Worm (Caenorhabditis elegans) whole organism, L1 larva: ENCODE measurements around the gene nsy-4.

Source experiments
- C04F5.9 ChIP-seq: sonication (generic microtip); optimal IDR thresholded peaks from 2 replicates; lab custom pipeline; 2016; ENCODE audit warnings: missing genetic modification characterization, missing compliant biosample characterization
- C16A3.4 ChIP-seq: fragments of 150-350 bp; optimal IDR thresholded peaks from 2 replicates; lab custom pipeline; 2014; ENCODE audit warnings: missing biosample characterization, missing genetic modification characterization
- aly-2 ChIP-seq: fragments of 150-350 bp; optimal IDR thresholded peaks from 2 replicates; lab custom pipeline; 2014; ENCODE audit warnings: missing biosample characterization, missing genetic modification characterization
- ama-1 ChIP-seq: fragments of 150-350 bp; optimal IDR thresholded peaks from 2 replicates; lab custom pipeline; 2014
- blmp-1 ChIP-seq: fragments of 150-350 bp; optimal IDR thresholded peaks from 2 replicates; lab custom pipeline; 2014; ENCODE audit warnings: missing biosample characterization, missing genetic modification characterization
- ceh-88 ChIP-seq: fragments of 200-800 bp; sonication (Bioruptor generic); IDR thresholded peaks from 2 replicates; pipeline ENCODE4 v1.3.6; 2022; ENCODE audit warnings: missing genetic modification characterization, missing compliant biosample characterization
- ces-1 ChIP-seq: fragments of 150-350 bp; optimal IDR thresholded peaks from 2 replicates; lab custom pipeline; 2014; ENCODE audit warnings: missing biosample characterization, missing genetic modification reagents, missing genetic modification characterization
- efl-1 ChIP-seq, 4 experiments: fragments of 150-350 bp; optimal IDR thresholded peaks in 3 of 4; peaks in 1 of 4; 1 replicate in 1 of 4; 2 replicates in 3 of 4; lab custom pipeline; 2014; ENCODE audit warnings: missing biosample characterization in 2 of 4, missing genetic modification characterization in 2 of 4, missing genetic modification reagents in 2 of 4
- efl-3 ChIP-seq: fragments of 200-800 bp; sonication (Bioruptor generic); optimal IDR thresholded peaks from 2 replicates; lab custom pipeline; 2018; ENCODE audit warnings: mild to moderate bottlenecking, missing genetic modification characterization, missing compliant biosample characterization
- egl-13 ChIP-seq: sonication (generic microtip); optimal IDR thresholded peaks from 2 replicates; lab custom pipeline; 2016; ENCODE audit warnings: missing genotype, missing genetic modification reagents, missing genetic modification characterization, missing compliant biosample characterization
- egl-27 ChIP-seq, 2 experiments: fragments of 150-350 bp in 1 of 2; sonication (generic microtip); optimal IDR thresholded peaks; 3 replicates each; lab custom pipeline; 2017 to 2018; ENCODE audit warnings: missing biosample characterization in 2 of 2, missing genetic modification characterization in 2 of 2, missing genetic modification reagents in 2 of 2
- elt-3 ChIP-seq, 6 experiments: fragments of 150-350 bp in 1 of 6; sonication (generic microtip); optimal IDR thresholded peaks; 2 replicates each; lab custom pipeline; 2017 to 2018; ENCODE audit warnings: missing biosample characterization in 6 of 6, missing genetic modification characterization in 6 of 6, inconsistent platforms in 1 of 6
- ets-5 ChIP-seq: fragments of 200-800 bp; sonication (Bioruptor generic); IDR thresholded peaks from 2 replicates; pipeline ENCODE4 v1.3.6; 2022; ENCODE audit warnings: missing genetic modification characterization, missing compliant biosample characterization
- fkh-8 ChIP-seq: sonication (generic microtip); optimal IDR thresholded peaks from 2 replicates; lab custom pipeline; 2016; ENCODE audit warnings: mild to moderate bottlenecking, missing genetic modification characterization, missing compliant biosample characterization
- irx-1 ChIP-seq: sonication (generic microtip); optimal IDR thresholded peaks from 2 replicates; lab custom pipeline; 2016; ENCODE audit warnings: missing genetic modification characterization, missing compliant biosample characterization
- lin-13 ChIP-seq: fragments of 150-350 bp; optimal IDR thresholded peaks from 2 replicates; lab custom pipeline; 2014; ENCODE audit warnings: missing biosample characterization, missing genetic modification reagents, missing genetic modification characterization
- lin-15B ChIP-seq: fragments of 150-350 bp; sonication (generic microtip); optimal IDR thresholded peaks from 3 replicates; lab custom pipeline; 2014; ENCODE audit warnings: missing biosample characterization, missing genetic modification characterization
- mab-9 ChIP-seq: fragments of 200-800 bp; sonication (Bioruptor generic); IDR thresholded peaks from 2 replicates; pipeline ENCODE4 v1.3.6; 2022; ENCODE audit warnings: missing genetic modification reagents, missing genetic modification characterization, missing compliant biosample characterization
- mep-1 ChIP-seq: fragments of 150-350 bp; optimal IDR thresholded peaks from 2 replicates; lab custom pipeline; 2014; ENCODE audit warnings: missing biosample characterization, missing genetic modification characterization
- nhr-12 ChIP-seq: sonication (generic microtip); optimal IDR thresholded peaks from 2 replicates; lab custom pipeline; 2017; ENCODE audit warnings: missing biosample characterization, missing genetic modification characterization
- nhr-71 ChIP-seq: sonication (generic microtip); optimal IDR thresholded peaks from 2 replicates; lab custom pipeline; 2016; ENCODE audit warnings: mild to moderate bottlenecking, missing genetic modification characterization, moderate library complexity, missing compliant biosample characterization
- nhr-85 ChIP-seq: sonication (generic microtip); peaks from one replicate; lab custom pipeline; 2016; ENCODE audit warnings: missing genetic modification characterization, inconsistent platforms, missing compliant biosample characterization
- nhr-90 ChIP-seq: sonication (generic microtip); optimal IDR thresholded peaks from 2 replicates; lab custom pipeline; 2016; ENCODE audit warnings: mild to moderate bottlenecking, missing genetic modification characterization, missing compliant biosample characterization; ENCODE audit not compliant: poor library complexity
- pag-3 ChIP-seq: sonication (generic microtip); optimal IDR thresholded peaks from 2 replicates; lab custom pipeline; 2017; ENCODE audit warnings: missing genetic modification characterization, mild to moderate bottlenecking, missing compliant biosample characterization, antibody characterized with exemption, borderline replicate concordance; ENCODE audit not compliant: insufficient read depth
- rnt-1 ChIP-seq: sonication (generic microtip); optimal IDR thresholded peaks from 2 replicates; lab custom pipeline; 2016; ENCODE audit warnings: mild to moderate bottlenecking, missing genetic modification characterization, moderate library complexity, missing compliant biosample characterization
- sptf-1 ChIP-seq: fragments of 150-350 bp; optimal IDR thresholded peaks from 2 replicates; lab custom pipeline; 2014; ENCODE audit warnings: missing biosample characterization, missing genetic modification characterization
- tbx-2 ChIP-seq: sonication (generic microtip); optimal IDR thresholded peaks from 2 replicates; lab custom pipeline; 2016; ENCODE audit warnings: missing genetic modification characterization, missing compliant biosample characterization
- unc-30 ChIP-seq: sonication (generic microtip); optimal IDR thresholded peaks from 2 replicates; lab custom pipeline; 2017; ENCODE audit warnings: missing biosample characterization, missing genetic modification characterization
- zag-1 ChIP-seq: fragments of 150-350 bp; optimal IDR thresholded peaks from 2 replicates; lab custom pipeline; 2014; ENCODE audit warnings: missing biosample characterization, missing genetic modification characterization
- zip-4 ChIP-seq: fragments of 200-800 bp; sonication (Bioruptor generic); optimal IDR thresholded peaks from 2 replicates; lab custom pipeline; 2018; ENCODE audit warnings: mild to moderate bottlenecking, missing genetic modification characterization, moderate library complexity, missing compliant biosample characterization
- ztf-4 ChIP-seq: fragments of 150-350 bp; optimal IDR thresholded peaks from 2 replicates; lab custom pipeline; 2014; ENCODE audit warnings: missing biosample characterization, missing genetic modification characterization

nsy-4 gene

DNA sequence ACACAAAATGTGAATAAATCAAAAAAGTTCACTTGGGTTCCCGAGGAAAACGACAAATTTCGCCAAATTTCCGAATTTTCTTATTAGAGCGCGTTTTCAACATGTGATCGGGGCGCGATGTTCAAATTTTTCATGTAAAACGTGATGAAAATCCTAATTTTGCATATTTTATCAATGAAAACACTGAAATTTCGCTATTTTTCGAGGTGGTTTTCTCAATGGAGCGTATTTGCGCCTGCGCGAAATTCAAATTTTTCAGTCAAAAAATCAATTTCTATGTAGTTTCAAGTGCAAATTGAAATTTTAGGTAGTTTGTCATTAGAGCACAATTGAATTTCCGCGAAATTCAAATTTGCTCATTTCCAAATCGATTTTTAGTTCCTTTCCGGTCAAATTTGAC, 15.7 kb upstream of the nsy-4 start:
- no peak for TF ChIP-seq C16A3.4 (tag; lab: Kevin White, UChicago)
- peak; percentile 32 for TF ChIP-seq ztf-4
- TF ChIP-seq efl-1 (optimal IDR thresholded peaks at IDR 0.05; lab: Kevin White, UChicago) = no peak
- peak in 1 of 2 experiments; percentile 87 for TF ChIP-seq efl-1 (GFP tag; optimal IDR thresholded peaks at IDR 0.05 in 1 of 2; lab: Kevin White, UChicago)

DNA sequence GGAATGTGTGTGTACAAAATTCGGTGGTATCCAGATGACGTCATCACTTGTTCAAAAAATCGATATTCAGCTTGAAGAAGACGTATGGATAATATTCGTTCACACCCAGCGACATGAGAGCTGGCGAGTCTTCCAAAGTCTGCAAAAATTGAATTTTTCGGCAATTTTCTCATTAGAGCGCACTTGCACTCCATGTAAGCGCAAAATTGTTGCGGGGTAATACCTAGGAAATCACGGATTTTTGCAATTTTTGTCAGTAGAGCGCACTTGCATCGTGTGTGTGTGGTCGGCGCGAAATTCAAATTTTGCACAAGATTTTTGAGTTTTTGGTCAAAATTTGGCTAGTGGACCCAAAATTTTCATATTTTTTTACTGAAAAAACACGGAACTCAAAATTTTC, 14.9 kb upstream of the nsy-4 start:
- TF ChIP-seq efl-3 (GFP tag; lab: Kevin White, UChicago) (no peak), ceh-88 (GFP tag; lab: Robert Waterston, UW) (no peak), lin-15B (tag; lab: Kevin White, UChicago) (no peak), lin-13 (no peak), blmp-1 (no peak), nhr-12 (no peak), zip-4 (no peak), mab-9 (no peak), irx-1 (no peak), ama-1 (lab: Kevin White, UChicago) (no peak), pag-3 (tag; lab: Kevin White, UChicago) (no peak), elt-3 (tag; optimal IDR thresholded peaks at IDR 0.05; lab: Kevin White, UChicago) (no peak), ets-5 (GFP tag; lab: Robert Waterston, UW) (no peak)
- TF ChIP-seq, all 84 proteins: peak for 0

DNA sequence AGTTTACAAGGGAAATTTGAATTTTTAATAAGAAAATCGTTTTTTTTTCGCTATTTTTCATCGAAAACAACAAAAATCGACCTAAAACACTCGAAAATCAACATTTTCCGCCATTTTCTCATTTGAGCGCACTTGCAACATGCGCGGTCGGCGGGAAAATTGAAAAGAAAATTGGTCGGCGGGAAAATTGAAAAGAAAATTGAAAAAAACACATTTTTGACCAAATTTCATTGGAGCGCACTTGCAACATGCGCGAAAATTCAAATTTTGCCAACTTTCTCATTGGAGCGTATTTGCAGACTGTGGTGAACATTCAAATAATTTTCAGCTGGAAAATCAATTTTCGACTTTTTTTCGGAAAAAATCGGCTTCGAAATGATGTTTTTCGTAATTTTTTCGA, 11.5 kb upstream of the nsy-4 start:
- TF ChIP-seq mep-1 (no peak), fkh-8 (no peak), nhr-85 (no peak)

DNA sequence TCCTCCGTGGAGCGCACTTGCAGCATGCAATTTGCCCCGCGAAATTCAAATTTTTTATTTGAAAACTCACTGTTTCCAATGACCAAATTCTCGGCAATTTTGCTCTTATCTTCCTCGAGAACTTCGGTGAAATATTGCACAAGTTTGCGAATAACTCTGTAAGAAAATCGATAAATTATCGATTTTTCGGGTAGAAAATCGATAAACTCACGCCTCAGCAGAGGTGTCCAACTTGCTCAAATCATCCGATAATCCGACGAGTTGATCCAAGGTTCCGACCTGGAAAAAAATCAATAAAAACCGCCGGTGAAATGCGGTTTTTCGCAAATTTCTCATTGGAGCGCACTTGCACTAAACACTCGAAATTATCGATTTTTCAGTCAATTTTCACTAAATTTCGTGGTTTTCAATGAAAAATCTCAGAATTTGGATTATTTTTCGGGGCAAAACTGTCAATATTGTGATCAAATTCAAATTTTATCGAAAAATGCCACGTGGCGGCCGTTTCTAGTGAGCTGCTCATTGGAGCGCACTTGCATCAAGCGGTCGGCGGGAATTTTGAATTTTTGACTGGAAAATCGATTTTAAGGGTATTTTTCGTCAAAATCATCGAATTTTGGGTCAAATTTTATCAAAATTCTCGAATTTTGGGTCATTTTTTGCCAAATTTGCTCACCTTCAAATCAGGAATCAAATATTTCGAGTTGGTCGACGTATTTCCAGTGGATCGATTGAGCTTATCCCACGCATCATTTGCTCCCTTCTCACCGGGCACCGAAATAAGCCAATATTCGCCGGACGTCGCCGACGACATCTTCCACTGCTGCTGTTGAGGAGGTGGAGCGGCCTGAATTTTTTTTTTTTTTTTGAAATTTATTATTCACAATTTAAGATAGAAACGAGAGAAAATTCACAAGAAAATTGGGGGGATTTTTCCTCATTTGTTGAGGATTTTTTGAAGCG, 9.1 kb upstream of the nsy-4 start, which contains the start of gene vha-11:
Gene vha-11 (minus strand): TSS at position 847 of the 963 bp plus-strand sequence.
- TF ChIP-seq nhr-85 (peak; percentile 11), nhr-71 (tag; lab: Kevin White, UChicago) (peak; percentile 23), egl-27 (tag; optimal IDR thresholded peaks at IDR 0.05; lab: Kevin White, UChicago) (no peak), zag-1 (no peak), ama-1 (lab: Kevin White, UChicago) (peak; percentile 13), egl-13 (tag; lab: Kevin White, UChicago) (no peak), rnt-1 (no peak), nhr-90 (tag; lab: Kevin White, UChicago) (peak; percentile 6), sptf-1 (tag; lab: Kevin White, UChicago) (no peak), ets-5 (GFP tag; lab: Robert Waterston, UW) (no peak), pag-3 (tag; lab: Kevin White, UChicago) (no peak), aly-2 (peak; percentile 15), C04F5.9 (tag; lab: Kevin White, UChicago) (no peak), ces-1 (GFP tag; lab: Kevin White, UChicago) (no peak), efl-1 (optimal IDR thresholded peaks at IDR 0.05; lab: Kevin White, UChicago) (no peak), efl-1 (GFP tag; optimal IDR thresholded peaks at IDR 0.05 in 1 of 2; lab: Kevin White, UChicago) (peak in 1 of 2 experiments; percentile 89), ztf-4 (no peak), tbx-2 (tag; lab: Kevin White, UChicago) (no peak)

DNA sequence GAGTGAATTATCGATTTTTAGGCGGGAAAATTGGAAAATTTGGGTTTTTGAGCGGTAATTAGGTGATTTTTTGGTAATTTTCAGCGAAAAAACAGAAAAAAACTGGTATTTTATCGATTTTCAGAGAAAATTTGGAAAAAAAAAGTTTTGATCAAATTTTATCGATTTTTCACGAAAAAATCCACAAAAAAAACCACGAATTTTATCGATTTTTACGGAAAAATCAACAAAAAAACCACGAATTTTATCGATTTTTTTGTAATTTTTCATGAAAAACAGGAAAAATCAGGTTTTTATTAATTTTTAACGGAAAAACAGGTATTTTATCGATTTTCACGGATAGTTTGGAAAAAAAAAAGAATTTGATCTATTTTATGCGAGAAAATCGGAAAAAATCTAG, 8.2 kb upstream of the nsy-4 start:
- TF ChIP-seq elt-3 (tag; optimal IDR thresholded peaks at IDR 0.05; lab: Kevin White, UChicago) (no peak), tbx-2 (tag; lab: Kevin White, UChicago) (no peak), unc-30 (no peak)
- TF ChIP-seq, all 84 proteins: peak for 0
